Worm (Caenorhabditis elegans) whole organism, mixed stage, embryonic: ENCODE measurements around the gene srt-43.

ENCODE experiments used
- ces-1 ChIP-seq: fragments of 150-350 bp; optimal IDR thresholded peaks from 2 replicates; lab custom pipeline; 2014; ENCODE audit warnings: missing biosample characterization, missing genetic modification reagents, missing genetic modification characterization
- elt-1 ChIP-seq: sonication (generic microtip); optimal IDR thresholded peaks from 2 replicates; lab custom pipeline; 2017; ENCODE audit warnings: missing genetic modification characterization, mild to moderate bottlenecking, missing compliant biosample characterization, antibody characterized with exemption, moderate library complexity, borderline replicate concordance; ENCODE audit not compliant: insufficient read depth
- elt-3 ChIP-seq: fragments of 150-350 bp; optimal IDR thresholded peaks from 2 replicates; lab custom pipeline; 2014; ENCODE audit warnings: missing biosample characterization, missing genetic modification characterization
- hlh-1 ChIP-seq: fragments of 150-350 bp; optimal IDR thresholded peaks from 2 replicates; lab custom pipeline; 2014; ENCODE audit warnings: missing biosample characterization, missing genetic modification reagents, missing genetic modification characterization
- lin-13 ChIP-seq: fragments of 150-350 bp; optimal IDR thresholded peaks from 2 replicates; lab custom pipeline; 2014; ENCODE audit warnings: missing biosample characterization, missing genetic modification characterization
- mep-1 ChIP-seq: fragments of 150-350 bp; optimal IDR thresholded peaks from 2 replicates; lab custom pipeline; 2017; ENCODE audit warnings: missing biosample characterization, missing genetic modification reagents, missing genetic modification characterization, inconsistent platforms
- mls-2 ChIP-seq: sonication (generic microtip); optimal IDR thresholded peaks from 2 replicates; lab custom pipeline; 2016; ENCODE audit warnings: mild to moderate bottlenecking, missing genetic modification characterization, moderate library complexity, missing compliant biosample characterization
- nhr-12 ChIP-seq: fragments of 150-350 bp; optimal IDR thresholded peaks from 2 replicates; lab custom pipeline; 2014; ENCODE audit warnings: missing biosample characterization, missing genetic modification characterization
- nhr-28 ChIP-seq: fragments of 150-350 bp; optimal IDR thresholded peaks from 2 replicates; lab custom pipeline; 2014; ENCODE audit warnings: missing biosample characterization, missing genetic modification characterization
- nhr-76 ChIP-seq: sonication (generic microtip); optimal IDR thresholded peaks from 2 replicates; lab custom pipeline; 2017; ENCODE audit warnings: missing biosample characterization, missing genetic modification characterization

DNA sequence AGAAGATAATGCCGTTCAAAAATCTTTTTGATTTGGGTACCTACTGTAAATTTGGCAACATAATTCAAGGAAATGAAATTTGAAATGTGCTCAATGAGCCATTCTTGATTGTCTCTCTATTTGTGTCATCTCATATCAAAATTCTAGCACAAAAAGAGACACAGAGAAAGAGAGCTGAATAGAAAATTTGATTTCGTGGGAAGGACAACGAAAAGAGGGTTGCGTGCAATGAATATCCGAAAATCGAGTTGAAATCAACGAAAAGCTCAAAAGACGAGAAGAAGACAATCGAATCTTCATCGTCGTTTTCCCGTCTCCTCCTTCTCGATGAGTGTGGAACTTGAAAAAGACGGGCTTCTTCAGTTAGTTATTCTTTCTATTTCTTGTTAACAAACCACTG, 21.2 kb upstream of the srt-43 start, which contains the start of gene C15C8.5:
- TF ChIP-seq elt-3 (tag; lab: Kevin White, UChicago) (no peak), ces-1 (peak; percentile 97), mep-1 (tag; lab: Kevin White, UChicago) (no peak), nhr-76 (tag; lab: Kevin White, UChicago) (no peak), hlh-1 (no peak), nhr-28 (tag; lab: Kevin White, UChicago) (no peak), lin-13 (tag; lab: Kevin White, UChicago) (no peak), nhr-12 (tag; lab: Kevin White, UChicago) (no peak), mls-2 (tag; lab: Kevin White, UChicago) (no peak), elt-1 (tag; lab: Kevin White, UChicago) (no peak)
